Fruit fly (Drosophila melanogaster) whole organism, prepupa: ENCODE results near the gene CG9578.

Experiments
- Blimp-1 ChIP-seq: fragments of 200-800 bp; sonication (Bioruptor generic); optimal IDR thresholded peaks from 3 replicates; lab custom pipeline; 2017; ENCODE audit warnings: missing biosample characterization, missing genetic modification characterization, mild to moderate bottlenecking, moderate library complexity, missing genetic modification reagents
- CG10631 ChIP-seq: fragments of 200-800 bp; sonication (Bioruptor generic); optimal IDR thresholded peaks from 2 replicates; lab custom pipeline; 2016; ENCODE audit warnings: missing biosample characterization, missing genetic modification characterization
- CG10669 ChIP-seq: fragments of 200-800 bp; sonication (Bioruptor generic); optimal IDR thresholded peaks from 3 replicates; lab custom pipeline; 2018; ENCODE audit warnings: missing biosample characterization, mild to moderate bottlenecking, missing genetic modification characterization, moderate library complexity
- CG11294 ChIP-seq: fragments of 200-800 bp; sonication (Bioruptor generic); IDR thresholded peaks from 2 replicates; pipeline ENCODE4 v1.3.6; 2022; ENCODE audit warnings: missing biosample characterization, missing genetic modification characterization
- CG11762 ChIP-seq: fragments of 200-800 bp; sonication (Bioruptor generic); optimal IDR thresholded peaks from 3 replicates; lab custom pipeline; 2016; ENCODE audit warnings: missing biosample characterization, missing genetic modification characterization; ENCODE audit not compliant: insufficient read depth
- CG15336 ChIP-seq: fragments of 200-800 bp; sonication (Bioruptor generic); IDR thresholded peaks from 2 replicates; pipeline ENCODE4 v1.3.6; 2022; ENCODE audit warnings: missing biosample characterization, missing genetic modification characterization
- CG1621 ChIP-seq: fragments of 200-800 bp; sonication (Bioruptor generic); optimal IDR thresholded peaks from 3 replicates; lab custom pipeline; 2018; ENCODE audit warnings: missing biosample characterization, mild to moderate bottlenecking, missing genetic modification characterization
- CG3032 ChIP-seq: fragments of 200-800 bp; optimal IDR thresholded peaks from 2 replicates; lab custom pipeline; 2019; ENCODE audit warnings: missing biosample characterization, mild to moderate bottlenecking, missing genetic modification characterization, moderate library complexity
- CG32006 ChIP-seq: fragments of 200-800 bp; sonication (Bioruptor generic); optimal IDR thresholded peaks from 3 replicates; lab custom pipeline; 2017; ENCODE audit warnings: missing biosample characterization, mild to moderate bottlenecking, missing genetic modification characterization
- CG34406 ChIP-seq: fragments of 200-800 bp; sonication (Bioruptor generic); optimal IDR thresholded peaks from 3 replicates; lab custom pipeline; 2016; ENCODE audit warnings: missing biosample characterization, missing genetic modification characterization
- CG3919 ChIP-seq: fragments of 200-800 bp; sonication (Bioruptor generic); optimal IDR thresholded peaks from 3 replicates; lab custom pipeline; 2016; ENCODE audit warnings: missing biosample characterization, missing genetic modification characterization
- CG4318 ChIP-seq: fragments of 200-800 bp; sonication (Bioruptor generic); optimal IDR thresholded peaks from 3 replicates; lab custom pipeline; 2017; ENCODE audit warnings: missing biosample characterization, mild to moderate bottlenecking, missing genetic modification characterization
- CG6163 ChIP-seq: fragments of 200-800 bp; sonication (Bioruptor generic); IDR thresholded peaks from 3 replicates; pipeline ENCODE4 v1.3.6; 2022; ENCODE audit warnings: missing biosample characterization, missing genetic modification characterization
- CG6276 ChIP-seq: fragments of 200-800 bp; sonication (Bioruptor generic); optimal IDR thresholded peaks from 2 replicates; lab custom pipeline; 2017; ENCODE audit warnings: missing biosample characterization, mild to moderate bottlenecking, missing genetic modification characterization
- CG6792 ChIP-seq: fragments of 200-800 bp; sonication (Bioruptor generic); optimal IDR thresholded peaks from 3 replicates; lab custom pipeline; 2016; ENCODE audit warnings: missing biosample characterization, missing genetic modification characterization
- CG6808 ChIP-seq: fragments of 200-800 bp; sonication (Bioruptor generic); optimal IDR thresholded peaks from 3 replicates; lab custom pipeline; 2017; ENCODE audit warnings: missing biosample characterization, missing genetic modification characterization, mild to moderate bottlenecking, moderate library complexity, missing genetic modification reagents
- CG6854 ChIP-seq: fragments of 200-800 bp; sonication (Bioruptor generic); optimal IDR thresholded peaks from 2 replicates; lab custom pipeline; 2017; ENCODE audit warnings: missing biosample characterization, mild to moderate bottlenecking, missing genetic modification characterization
- CG7368 ChIP-seq: fragments of 200-800 bp; sonication (Bioruptor generic); optimal IDR thresholded peaks from 3 replicates; lab custom pipeline; 2016; ENCODE audit warnings: missing biosample characterization, missing genetic modification characterization
- CG8119 ChIP-seq: fragments of 200-800 bp; sonication (Bioruptor generic); IDR thresholded peaks from 3 replicates; pipeline ENCODE4 v1.3.6; 2022; ENCODE audit warnings: missing biosample characterization, missing genetic modification characterization
- CG8319 ChIP-seq: fragments of 200-800 bp; sonication (Bioruptor generic); optimal IDR thresholded peaks from 3 replicates; lab custom pipeline; 2016; ENCODE audit warnings: missing biosample characterization, missing genetic modification characterization
- CG9139 ChIP-seq: fragments of 200-800 bp; sonication (Bioruptor generic); optimal IDR thresholded peaks from 3 replicates; lab custom pipeline; 2017; ENCODE audit warnings: missing biosample characterization, mild to moderate bottlenecking, missing genetic modification characterization
- Eip75B ChIP-seq: fragments of 200-800 bp; sonication (Bioruptor generic); optimal IDR thresholded peaks from 3 replicates; lab custom pipeline; 2016; ENCODE audit warnings: missing biosample characterization, missing genetic modification characterization
- Eip78C ChIP-seq: fragments of 200-800 bp; sonication (Bioruptor generic); peaks from one replicate; lab custom pipeline; 2016; ENCODE audit warnings: missing biosample characterization, missing genetic modification characterization
- Eip93F ChIP-seq: fragments of 200-800 bp; sonication (Bioruptor generic); optimal IDR thresholded peaks from 2 replicates; lab custom pipeline; 2016; ENCODE audit warnings: missing biosample characterization, mild to moderate bottlenecking, missing genetic modification characterization
- Gug ChIP-seq: fragments of 200-800 bp; sonication (Bioruptor generic); IDR thresholded peaks from 2 replicates; pipeline ENCODE4 v1.3.6; 2022; ENCODE audit warnings: missing biosample characterization, missing genetic modification characterization
- Hr38 ChIP-seq: sonication (Bioruptor generic); optimal IDR thresholded peaks from 2 replicates; lab custom pipeline; 2016; ENCODE audit warnings: missing biosample characterization, missing genetic modification characterization
- Hr39 ChIP-seq: fragments of 200-800 bp; sonication (Bioruptor generic); optimal IDR thresholded peaks from 2 replicates; lab custom pipeline; 2016; ENCODE audit warnings: missing biosample characterization, missing genetic modification characterization
- Hr4 ChIP-seq: fragments of 200-800 bp; sonication (Bioruptor generic); optimal IDR thresholded peaks from 3 replicates; lab custom pipeline; 2016; ENCODE audit warnings: missing biosample characterization, missing genetic modification characterization
- Lpt ChIP-seq: fragments of 200-800 bp; sonication (Bioruptor generic); optimal IDR thresholded peaks from 3 replicates; lab custom pipeline; 2016; ENCODE audit warnings: missing biosample characterization, missing genetic modification characterization
- OdsH ChIP-seq: fragments of 200-800 bp; sonication (Bioruptor generic); optimal IDR thresholded peaks from 3 replicates; lab custom pipeline; 2016; ENCODE audit warnings: missing biosample characterization, missing genetic modification characterization
- Sox102F ChIP-seq: fragments of 200-800 bp; sonication (Bioruptor generic); optimal IDR thresholded peaks from 2 replicates; lab custom pipeline; 2016; ENCODE audit warnings: missing biosample characterization, mild to moderate bottlenecking, missing genetic modification characterization
- Sox15 ChIP-seq: fragments of 200-800 bp; sonication (Bioruptor generic); optimal IDR thresholded peaks from 3 replicates; lab custom pipeline; 2016; ENCODE audit warnings: missing biosample characterization, missing genetic modification characterization
- achi ChIP-seq: fragments of 200-800 bp; sonication (Bioruptor generic); optimal IDR thresholded peaks from 3 replicates; lab custom pipeline; 2016; ENCODE audit warnings: missing biosample characterization, missing genetic modification characterization
- acj6 ChIP-seq: fragments of 200-800 bp; sonication (Bioruptor generic); optimal IDR thresholded peaks from 3 replicates; lab custom pipeline; 2016; ENCODE audit warnings: missing biosample characterization, missing genetic modification characterization
- dac ChIP-seq: fragments of 200-800 bp; sonication (Bioruptor generic); optimal IDR thresholded peaks from 2 replicates; lab custom pipeline; 2017; ENCODE audit warnings: missing biosample characterization, mild to moderate bottlenecking, missing genetic modification characterization
- dsx ChIP-seq: fragments of 200-800 bp; optimal IDR thresholded peaks from 3 replicates; lab custom pipeline; 2019; ENCODE audit warnings: missing biosample characterization, mild to moderate bottlenecking, missing genetic modification characterization, moderate library complexity; ENCODE audit not compliant: poor library complexity, severe bottlenecking
- eg ChIP-seq: fragments of 200-800 bp; sonication (Bioruptor generic); IDR thresholded peaks from 3 replicates; pipeline ENCODE4 v1.3.6; 2022; ENCODE audit warnings: missing biosample characterization, missing genetic modification characterization
- fd85E ChIP-seq: fragments of 200-800 bp; sonication (Bioruptor generic); optimal IDR thresholded peaks from 3 replicates; lab custom pipeline; 2016; ENCODE audit warnings: missing biosample characterization, missing genetic modification characterization
- fkh ChIP-seq: fragments of 200-800 bp; sonication (Bioruptor generic); optimal IDR thresholded peaks from 3 replicates; lab custom pipeline; 2017; ENCODE audit warnings: missing biosample characterization, mild to moderate bottlenecking, missing genetic modification characterization, moderate library complexity
- net ChIP-seq: fragments of 200-800 bp; sonication (Bioruptor generic); optimal IDR thresholded peaks from 3 replicates; lab custom pipeline; 2016; ENCODE audit warnings: missing biosample characterization, missing genetic modification characterization
- pdm3 ChIP-seq: fragments of 200-800 bp; sonication (Bioruptor generic); optimal IDR thresholded peaks from 3 replicates; lab custom pipeline; 2016; ENCODE audit warnings: missing biosample characterization, missing genetic modification characterization
- salr ChIP-seq, 2 experiments: fragments of 200-800 bp; sonication (Bioruptor generic); optimal IDR thresholded peaks; 3 replicates each; lab custom pipeline; 2016 to 2018; ENCODE audit warnings: missing biosample characterization in 2 of 2, missing genetic modification characterization in 2 of 2, mild to moderate bottlenecking in 1 of 2
- svp ChIP-seq: fragments of 200-800 bp; sonication (Bioruptor generic); peaks from one replicate; lab custom pipeline; 2016; ENCODE audit warnings: missing biosample characterization, missing genetic modification characterization
- vri ChIP-seq: fragments of 200-800 bp; sonication (Bioruptor generic); optimal IDR thresholded peaks from 3 replicates; lab custom pipeline; 2016; ENCODE audit warnings: missing biosample characterization, mild to moderate bottlenecking, missing genetic modification characterization

CG9578 gene

dm6 chrX:20169898-20170297 is at the start of gene CG9578, which contains the start of gene CG9581:
Gene CG9578 (plus strand): TSS chrX:20170222.
Gene CG9581 (minus strand): TSS chrX:20169981.
- TF ChIP-seq CG6163 (no peak), CG3919 (GFP tag; lab: Kevin White, UChicago) (no peak), fkh (GFP tag; lab: Kevin White, UChicago) (peak; percentile 52), CG3032 (tag; lab: Kevin White, UChicago) (peak; percentile 25)

- TF ChIP-seq CG1621 (tag; lab: Kevin White, UChicago) (no peak), Eip78C (no peak), CG6792 (no peak), Eip93F (no peak), CG6854 (GFP tag; lab: Kevin White, UChicago) (no peak), dac (no peak), svp (GFP tag; lab: Kevin White, UChicago) (peak; percentile 54)
Observed at dm6 chrX:20122153-20122552, 47.9 kb upstream of the CG9578 start, which contains the start of gene CG34331. Gene CG34331 (plus strand): TSS chrX:20122453.

- TF ChIP-seq eg (GFP tag; lab: Robert Waterston, UW) = peak; percentile 46; the same call in 1 of the 3 replicates
- peak; percentile 72 for TF ChIP-seq CG6276
- no peak for TF ChIP-seq fd85E (GFP tag; lab: Kevin White, UChicago)
- TF ChIP-seq vri = no peak
- TF ChIP-seq CG8119 (GFP tag; lab: Robert Waterston, UW) = peak; percentile 47; the same call in 1 of the 3 replicates
- TF ChIP-seq Lpt (GFP tag; lab: Kevin White, UChicago) = peak; percentile 9
- TF ChIP-seq dac = peak; percentile 10
- peak; percentile 12; the same call in 1 of the 2 replicates for TF ChIP-seq CG15336 (GFP tag; lab: Robert Waterston, UW)
Observed at dm6 chrX:20129554-20129953, 40.5 kb upstream of the CG9578 start.

DNA sequence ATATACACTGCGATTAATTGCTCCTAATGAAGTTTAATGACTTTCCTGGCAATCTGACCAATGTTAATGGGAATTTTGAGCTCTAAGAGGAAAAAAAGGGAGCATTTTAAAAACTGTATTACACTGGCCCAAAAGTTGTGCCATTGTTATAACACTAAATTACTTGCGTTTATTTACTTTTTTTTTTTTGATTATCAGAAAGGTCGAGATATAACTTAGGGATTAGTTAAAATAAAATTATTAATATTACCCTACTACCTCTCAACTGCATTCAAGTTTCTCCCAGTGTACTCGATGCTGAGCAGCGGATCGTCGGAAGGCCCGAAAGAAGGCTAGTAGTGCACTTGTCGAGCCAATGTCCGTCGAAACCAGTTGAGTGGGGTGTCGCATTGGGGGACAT is 39.5 kb upstream of the CG9578 start:
- TF ChIP-seq CG9139 (no peak), CG10669 (no peak), CG4318 (GFP tag; lab: Kevin White, UChicago) (peak; percentile 68), svp (GFP tag; lab: Kevin White, UChicago) (peak; percentile 16), CG34406 (GFP tag; lab: Kevin White, UChicago) (no peak), Hr39 (GFP tag; lab: Kevin White, UChicago) (no peak), salr (GFP tag; optimal IDR thresholded peaks at IDR 0.05; lab: Kevin White, UChicago) (peak in 1 of 2 experiments; percentile 46), CG7368 (GFP tag; lab: Kevin White, UChicago) (no peak), Gug (peak; percentile 50), OdsH (GFP tag; lab: Kevin White, UChicago) (peak; percentile 33), pdm3 (GFP tag; lab: Kevin White, UChicago) (peak; percentile 43), Eip75B (GFP tag; lab: Kevin White, UChicago) (no peak), CG3919 (GFP tag; lab: Kevin White, UChicago) (peak; percentile 26), Eip78C (peak; percentile 83), Hr4 (GFP tag; lab: Kevin White, UChicago) (peak; percentile 79), Blimp-1 (no peak), Hr38 (no peak), CG15336 (GFP tag; lab: Robert Waterston, UW) (peak; percentile 79), CG6276 (peak; percentile 72), dac (peak; percentile 51), achi (GFP tag; lab: Kevin White, UChicago) (peak; percentile 46), Sox15 (GFP tag; lab: Kevin White, UChicago) (no peak), CG10631 (GFP tag; lab: Kevin White, UChicago) (peak; percentile 37), CG11762 (GFP tag; lab: Kevin White, UChicago) (no peak), eg (GFP tag; lab: Robert Waterston, UW) (peak; percentile 65; the same call in 2 of the 3 replicates), CG6808 (GFP tag; lab: Kevin White, UChicago) (no peak), net (peak; percentile 38), Sox102F (no peak), Lpt (GFP tag; lab: Kevin White, UChicago) (peak; percentile 55), acj6 (GFP tag; lab: Kevin White, UChicago) (peak; percentile 11), CG32006 (GFP tag; lab: Kevin White, UChicago) (peak; percentile 84), CG8119 (GFP tag; lab: Robert Waterston, UW) (peak; percentile 79), dsx (GFP tag; lab: Kevin White, UChicago) (no peak), CG11294 (GFP tag; lab: Robert Waterston, UW) (peak; percentile 32; the same call in 1 of the 2 replicates), CG8319 (GFP tag; lab: Kevin White, UChicago) (no peak)
